Worm (Caenorhabditis elegans): ENCODE data around the gene C17H12.12.

Gene C17H12.12

DNA sequence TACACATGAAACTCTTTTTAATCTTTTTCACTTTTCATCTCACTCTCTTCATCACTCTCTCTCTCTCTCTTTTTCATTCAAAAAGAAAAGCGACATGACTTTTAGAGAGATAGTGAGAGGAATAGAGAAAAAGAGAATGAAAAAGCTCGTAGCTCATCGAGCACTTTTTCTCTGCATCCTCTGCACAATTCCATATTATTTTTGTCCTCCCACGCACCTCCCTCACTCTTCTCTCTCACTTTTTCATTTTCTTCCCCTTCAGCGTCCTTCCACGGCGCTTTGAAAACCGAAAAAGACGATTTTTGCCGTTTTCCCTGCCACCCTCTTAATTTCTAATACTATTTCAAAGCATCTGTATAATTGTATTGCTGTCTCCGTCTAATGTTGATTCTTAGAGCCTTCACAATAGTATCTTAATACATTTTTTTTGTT, 43.4 kb downstream of the C17H12.12 start:
- TF ChIP-seq ceh-34 (tag; optimal IDR thresholded peaks at IDR 0.05), result peak; percentile 29
- peak; percentile 83 for TF ChIP-seq ceh-18 (tag; optimal IDR thresholded peaks at IDR 0.05)
- no peak for TF ChIP-seq ceh-45 (GFP tag; IDR thresholded peaks at IDR 0.05)
- TF ChIP-seq sox-4 (tag; optimal IDR thresholded peaks at IDR 0.05), result no peak
- peak; percentile 85 for TF ChIP-seq unc-55 (GFP tag; optimal IDR thresholded peaks at IDR 0.05)
- TF ChIP-seq eyg-1 (tag; optimal IDR thresholded peaks at IDR 0.05), result no peak
- TF ChIP-seq lim-6 (tag; optimal IDR thresholded peaks at IDR 0.05), result peak; percentile 32
- TF ChIP-seq pax-1 (tag; optimal IDR thresholded peaks at IDR 0.05), result peak; percentile 55
- TF ChIP-seq ceh-14 (tag; optimal IDR thresholded peaks at IDR 0.05), result peak; percentile 50
- no peak for TF ChIP-seq lin-11 (tag; optimal IDR thresholded peaks at IDR 0.05)
- TF ChIP-seq unc-42 (tag; optimal IDR thresholded peaks at IDR 0.05), result peak; percentile 64
- no peak for TF ChIP-seq pros-1 (tag; optimal IDR thresholded peaks at IDR 0.05)
- TF ChIP-seq tbx-2 (tag; optimal IDR thresholded peaks at IDR 0.05), result peak; percentile 58
- no peak for TF ChIP-seq ceh-24 (tag; optimal IDR thresholded peaks at IDR 0.05)
- TF ChIP-seq ceh-31 (tag; optimal IDR thresholded peaks at IDR 0.05), result peak; percentile 64
- peak; percentile 52 for TF ChIP-seq nfya-1 (tag; optimal IDR thresholded peaks at IDR 0.05)
- no peak for TF ChIP-seq rnt-1 (tag; optimal IDR thresholded peaks at IDR 0.05)
- peak; percentile 8 for TF ChIP-seq elt-2 (tag; optimal IDR thresholded peaks at IDR 0.05)
- no peak for TF ChIP-seq ceh-19 (GFP tag; optimal IDR thresholded peaks at IDR 0.05)
- TF ChIP-seq unc-86 (tag; optimal IDR thresholded peaks at IDR 0.05), result no peak
- TF ChIP-seq zip-5 (tag; optimal IDR thresholded peaks at IDR 0.05), result no peak
- peak; percentile 30 for TF ChIP-seq dve-1 (tag; optimal IDR thresholded peaks at IDR 0.05)

ce11 chrIV:6841562-6842282, 46.0 kb downstream of the C17H12.12 start:
- TF ChIP-seq hlh-15 (tag; optimal IDR thresholded peaks at IDR 0.05), result no peak
- no peak for TF ChIP-seq ceh-31 (tag; optimal IDR thresholded peaks at IDR 0.05)
- no peak for TF ChIP-seq zip-5 (tag; optimal IDR thresholded peaks at IDR 0.05)
- no peak for TF ChIP-seq fkh-10 (GFP tag; optimal IDR thresholded peaks at IDR 0.05)
- TF ChIP-seq ama-1 (optimal IDR thresholded peaks at IDR 0.05), result no peak

DNA sequence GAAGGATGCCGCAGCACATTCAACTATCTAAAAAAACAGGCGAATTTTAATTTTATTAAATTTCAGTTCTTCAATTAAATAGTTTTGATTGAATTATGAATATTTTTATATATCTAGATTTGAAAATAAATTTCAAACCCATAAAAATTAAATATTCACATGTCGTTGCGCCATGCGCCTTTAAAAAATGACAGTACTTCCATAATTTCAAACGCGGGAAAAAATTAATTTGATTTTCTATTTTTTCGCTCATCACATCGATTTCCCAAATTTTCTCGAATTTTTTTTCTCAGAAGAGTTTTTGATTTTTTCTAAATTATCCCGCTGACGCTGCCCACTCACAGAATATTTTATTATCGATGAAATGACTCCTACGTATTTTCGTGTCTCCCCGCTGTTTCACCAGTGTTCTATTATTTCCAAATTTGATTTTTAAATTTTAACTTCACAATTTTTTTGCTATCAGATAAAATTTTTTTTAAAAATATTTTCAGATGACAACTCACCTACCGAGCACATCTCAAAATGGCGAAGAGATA, 46.8 kb downstream of the C17H12.12 start, which contains the start of gene lip-1:
Gene lip-1, plus strand, starts transcription at position 489 of the 539 bp plus-strand sequence.
- TF ChIP-seq nhr-11 (tag; optimal IDR thresholded peaks at IDR 0.05) (no peak), pax-1 (tag; optimal IDR thresholded peaks at IDR 0.05) (no peak), mec-3 (tag; optimal IDR thresholded peaks at IDR 0.05; ENCODE audit: borderline replicate concordance) (no peak), ceh-14 (tag; optimal IDR thresholded peaks at IDR 0.05) (no peak), ceh-30 (tag; optimal IDR thresholded peaks at IDR 0.05) (no peak), F13H6.1 (tag; optimal IDR thresholded peaks at IDR 0.05) (no peak), madf-2 (tag; optimal IDR thresholded peaks at IDR 0.05) (no peak), dmd-4 (tag; optimal IDR thresholded peaks at IDR 0.05; ENCODE audit: borderline replicate concordance) (no peak), fax-1 (tag; optimal IDR thresholded peaks at IDR 0.05) (no peak), ceh-48 (tag; optimal IDR thresholded peaks at IDR 0.05) (no peak), ama-1 (optimal IDR thresholded peaks at IDR 0.05) (no peak), T23F11.4 (GFP tag; optimal IDR thresholded peaks at IDR 0.05) (no peak), fkh-6 (tag; optimal IDR thresholded peaks at IDR 0.05) (no peak), hlh-15 (tag; optimal IDR thresholded peaks at IDR 0.05) (no peak), sdc-2 (tag; optimal IDR thresholded peaks at IDR 0.05) (no peak)

Data from whole organism, late embryonic.